Fruit fly (Drosophila melanogaster): Measurements from ENCODE around the gene pyx.
A peak's percentile ranks its signal among the peaks of the same experiment; 100 is the strongest.

DNA sequence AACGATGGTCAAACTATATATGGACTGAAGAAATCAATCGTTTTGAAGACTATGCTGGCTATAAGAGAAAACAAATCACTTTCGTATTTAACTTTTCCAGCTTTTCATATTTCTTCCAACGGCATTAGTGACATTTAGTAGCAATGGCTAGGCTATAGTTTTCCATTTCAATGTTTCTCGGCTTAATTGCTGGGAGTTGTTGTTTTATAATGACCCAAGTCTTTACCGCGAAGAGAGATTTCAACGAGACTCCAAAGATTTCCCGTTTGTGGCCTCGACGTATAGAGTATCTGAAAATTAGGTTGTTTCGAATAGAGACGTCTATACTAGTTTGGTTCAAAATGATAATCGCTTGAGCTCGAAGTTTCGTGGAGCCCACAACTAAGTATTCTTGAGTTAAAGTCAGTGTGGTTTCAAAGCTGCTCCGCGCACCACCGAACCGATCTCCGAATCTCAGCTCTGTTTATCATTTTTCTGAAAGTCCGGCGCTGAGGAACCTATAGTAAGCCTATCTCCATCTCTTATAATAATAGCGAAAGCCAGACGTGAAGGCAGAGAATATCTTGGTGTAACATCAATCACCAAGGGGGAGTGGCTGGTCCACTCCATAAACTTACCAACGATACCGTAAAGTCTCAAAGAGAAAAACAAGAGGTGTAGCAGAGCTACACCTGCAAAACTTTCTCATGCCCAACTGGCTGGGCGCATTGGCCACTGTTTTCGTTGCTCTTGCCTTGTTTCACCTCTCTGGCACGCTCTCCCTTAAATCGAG, 43.2 kb downstream of the pyx start, which contains the start of gene CG13875:
- TF ChIP-seq acj6 (GFP tag; optimal IDR thresholded peaks at IDR 0.05) (no peak), ss (GFP tag; optimal IDR thresholded peaks at IDR 0.05) (peak in 1 of 2 experiments; percentile 22), CG11902 (GFP tag; optimal IDR thresholded peaks at IDR 0.05) (no peak), Sox14 (GFP tag; optimal IDR thresholded peaks at IDR 0.05) (no peak), Sox15 (GFP tag; optimal IDR thresholded peaks at IDR 0.05) (no peak), CG6854 (GFP tag; optimal IDR thresholded peaks at IDR 0.05) (peak; percentile 20), Eip93F (GFP tag; optimal IDR thresholded peaks at IDR 0.05) (no peak), CG16779 (tag; optimal IDR thresholded peaks at IDR 0.05) (no peak), fd59A (GFP tag; optimal IDR thresholded peaks at IDR 0.05) (no peak), Hr39 (GFP tag; optimal IDR thresholded peaks at IDR 0.05) (no peak), Eip78C (GFP tag) (no peak), CG11294 (GFP tag; IDR thresholded peaks at IDR 0.05) (no peak), CG1621 (tag; optimal IDR thresholded peaks at IDR 0.05) (peak; percentile 21), CG32006 (GFP tag; optimal IDR thresholded peaks at IDR 0.05) (peak; percentile 51)
